Worm (Caenorhabditis elegans) whole organism, L3 larva: ENCODE results near the gene srg-16.

Source experiments
- R02D3.7 ChIP-seq: fragments of 150-350 bp; optimal IDR thresholded peaks from 2 replicates; lab custom pipeline; 2014; ENCODE audit warnings: missing biosample characterization, missing genetic modification characterization
- ZK546.5 ChIP-seq: sonication (generic microtip); optimal IDR thresholded peaks from 2 replicates; lab custom pipeline; 2017; ENCODE audit warnings: missing biosample characterization, missing genetic modification characterization
- aly-2 ChIP-seq: fragments of 150-350 bp; optimal IDR thresholded peaks from 2 replicates; lab custom pipeline; 2014; ENCODE audit warnings: missing biosample characterization, missing genetic modification characterization
- ama-1 ChIP-seq: fragments of 150-350 bp; optimal IDR thresholded peaks from 2 replicates; lab custom pipeline; 2018
- ceh-16 ChIP-seq: sonication (generic microtip); optimal IDR thresholded peaks from 2 replicates; lab custom pipeline; 2017; ENCODE audit warnings: missing biosample characterization, missing genetic modification characterization
- ceh-28 ChIP-seq: fragments of 150-350 bp; optimal IDR thresholded peaks from 2 replicates; lab custom pipeline; 2014; ENCODE audit warnings: missing biosample characterization, missing genetic modification reagents, missing genetic modification characterization
- ceh-82 ChIP-seq: fragments of 150-350 bp; optimal IDR thresholded peaks from 2 replicates; lab custom pipeline; 2014; ENCODE audit warnings: missing biosample characterization, missing genetic modification characterization
- ceh-9 ChIP-seq: sonication (generic microtip); optimal IDR thresholded peaks from 2 replicates; lab custom pipeline; 2018; ENCODE audit warnings: missing biosample characterization, missing genetic modification characterization
- daf-12 ChIP-seq: fragments of 150-350 bp; optimal IDR thresholded peaks from 2 replicates; lab custom pipeline; 2014; ENCODE audit warnings: missing biosample characterization, missing genetic modification reagents, missing genetic modification characterization
- egl-27 ChIP-seq: sonication (generic microtip); optimal IDR thresholded peaks from 4 replicates; lab custom pipeline; 2017; ENCODE audit warnings: missing biosample characterization, missing genetic modification reagents, missing genetic modification characterization
- egl-5 ChIP-seq: fragments of 150-350 bp; optimal IDR thresholded peaks from 2 replicates; lab custom pipeline; 2017; ENCODE audit warnings: missing biosample characterization, missing genetic modification reagents, missing genetic modification characterization, inconsistent platforms
- elt-1 ChIP-seq: fragments of 150-350 bp; optimal IDR thresholded peaks from 2 replicates; lab custom pipeline; 2014; ENCODE audit warnings: missing biosample characterization, missing genetic modification characterization
- elt-2 ChIP-seq: sonication (generic microtip); optimal IDR thresholded peaks from 2 replicates; lab custom pipeline; 2016; ENCODE audit warnings: missing genetic modification reagents, mild to moderate bottlenecking, missing genetic modification characterization, missing compliant biosample characterization
- elt-3 ChIP-seq, 3 experiments: fragments of 150-350 bp in 1 of 3; sonication (generic microtip) in 2 of 3; optimal IDR thresholded peaks; 2 replicates in 2 of 3; 4 replicates in 1 of 3; lab custom pipeline; 2014 to 2017; ENCODE audit warnings: missing biosample characterization in 3 of 3, missing genetic modification characterization in 3 of 3
- eor-1 ChIP-seq, 2 experiments: fragments of 150-350 bp; optimal IDR thresholded peaks; 2 replicates each; lab custom pipeline; 2014 to 2018; ENCODE audit warnings: missing biosample characterization in 2 of 2, missing genetic modification characterization in 2 of 2
- fkh-10 ChIP-seq: sonication (generic microtip); optimal IDR thresholded peaks from 2 replicates; lab custom pipeline; 2017; ENCODE audit warnings: missing biosample characterization, missing genetic modification reagents, missing genetic modification characterization
- fkh-2 ChIP-seq: fragments of 150-350 bp; optimal IDR thresholded peaks from 2 replicates; lab custom pipeline; 2014; ENCODE audit warnings: missing biosample characterization, missing genetic modification reagents, missing genetic modification characterization
- fos-1 ChIP-seq: fragments of 150-350 bp; optimal IDR thresholded peaks from 2 replicates; lab custom pipeline; 2014; ENCODE audit warnings: missing biosample characterization, missing genetic modification characterization
- hmg-11 ChIP-seq: sonication (generic microtip); optimal IDR thresholded peaks from 2 replicates; lab custom pipeline; 2016; ENCODE audit warnings: missing genetic modification characterization, missing compliant biosample characterization
- jun-1 ChIP-seq: fragments of 150-350 bp; optimal IDR thresholded peaks from 2 replicates; lab custom pipeline; 2014; ENCODE audit warnings: missing biosample characterization, missing genetic modification reagents, missing genetic modification characterization
- lin-15B ChIP-seq: fragments of 150-350 bp; optimal IDR thresholded peaks from 2 replicates; lab custom pipeline; 2014; ENCODE audit warnings: missing biosample characterization, missing genetic modification characterization
- lin-39 ChIP-seq: fragments of 150-350 bp; optimal IDR thresholded peaks from 2 replicates; lab custom pipeline; 2018; ENCODE audit warnings: missing biosample characterization, missing genetic modification reagents, missing genetic modification characterization
- lsy-12 ChIP-seq: sonication (generic microtip); optimal IDR thresholded peaks from 2 replicates; lab custom pipeline; 2016; ENCODE audit warnings: mild to moderate bottlenecking, missing genetic modification characterization, missing compliant biosample characterization
- mdl-1 ChIP-seq: fragments of 150-350 bp; optimal IDR thresholded peaks from 2 replicates; lab custom pipeline; 2014; ENCODE audit warnings: missing biosample characterization, missing genetic modification characterization
- mml-1 ChIP-seq: fragments of 150-350 bp; sonication (generic microtip); optimal IDR thresholded peaks from 3 replicates; lab custom pipeline; 2014; ENCODE audit warnings: missing biosample characterization, missing genetic modification characterization
- nfya-1 ChIP-seq: sonication (generic microtip); optimal IDR thresholded peaks from 2 replicates; lab custom pipeline; 2017; ENCODE audit warnings: missing genetic modification characterization, mild to moderate bottlenecking, missing compliant biosample characterization, antibody characterized with exemption, moderate library complexity; ENCODE audit not compliant: insufficient read depth
- nhr-11 ChIP-seq: fragments of 150-350 bp; optimal IDR thresholded peaks from 2 replicates; lab custom pipeline; 2014; ENCODE audit warnings: missing biosample characterization, missing genetic modification characterization
- nhr-12 ChIP-seq: fragments of 150-350 bp; optimal IDR thresholded peaks from 2 replicates; lab custom pipeline; 2014; ENCODE audit warnings: missing biosample characterization, missing genetic modification characterization
- nhr-23 ChIP-seq: fragments of 150-350 bp; optimal IDR thresholded peaks from 2 replicates; lab custom pipeline; 2014; ENCODE audit warnings: missing biosample characterization, missing genetic modification reagents, missing genetic modification characterization
- nhr-237 ChIP-seq: fragments of 150-350 bp; optimal IDR thresholded peaks from 2 replicates; lab custom pipeline; 2014; ENCODE audit warnings: missing biosample characterization, missing genetic modification characterization
- nhr-25 ChIP-seq: sonication (generic microtip); optimal IDR thresholded peaks from 2 replicates; lab custom pipeline; 2017; ENCODE audit warnings: missing biosample characterization, missing genetic modification characterization
- nhr-28 ChIP-seq: fragments of 150-350 bp; optimal IDR thresholded peaks from 2 replicates; lab custom pipeline; 2014; ENCODE audit warnings: missing biosample characterization, missing genetic modification characterization
- nhr-43 ChIP-seq: sonication (generic microtip); optimal IDR thresholded peaks from 2 replicates; lab custom pipeline; 2016; ENCODE audit warnings: mild to moderate bottlenecking, missing genetic modification characterization, missing compliant biosample characterization; ENCODE audit not compliant: poor library complexity, severe bottlenecking
- nhr-76 ChIP-seq: fragments of 150-350 bp; sonication (generic microtip); optimal IDR thresholded peaks from 5 replicates; lab custom pipeline; 2014; ENCODE audit warnings: missing biosample characterization, missing genetic modification characterization
- nhr-77 ChIP-seq: fragments of 150-350 bp; optimal IDR thresholded peaks from 2 replicates; lab custom pipeline; 2014; ENCODE audit warnings: missing biosample characterization, missing genetic modification characterization
- pha-4 ChIP-seq: fragments of 150-350 bp; optimal IDR thresholded peaks from 2 replicates; lab custom pipeline; 2014; ENCODE audit warnings: missing biosample characterization, missing genetic modification reagents, missing genetic modification characterization
- sea-2 ChIP-seq: fragments of 150-350 bp; sonication (generic microtip); optimal IDR thresholded peaks from 4 replicates; lab custom pipeline; 2014; ENCODE audit warnings: missing biosample characterization, missing genetic modification reagents, missing genetic modification characterization
- skn-1 ChIP-seq: fragments of 150-350 bp; optimal IDR thresholded peaks from 2 replicates; lab custom pipeline; 2014; ENCODE audit warnings: missing biosample characterization, missing genetic modification characterization
- snpc-4 ChIP-seq: fragments of 150-350 bp; optimal IDR thresholded peaks from 2 replicates; lab custom pipeline; 2014; ENCODE audit warnings: missing biosample characterization, missing genetic modification characterization
- unc-39 ChIP-seq: sonication (generic microtip); optimal IDR thresholded peaks from 4 replicates; lab custom pipeline; 2017; ENCODE audit warnings: missing biosample characterization, missing genetic modification characterization
- unc-62 ChIP-seq: fragments of 150-350 bp; sonication (generic microtip); optimal IDR thresholded peaks from 4 replicates; lab custom pipeline; 2014; ENCODE audit warnings: missing biosample characterization, missing genetic modification reagents, missing genetic modification characterization
- zag-1 ChIP-seq: fragments of 150-350 bp; optimal IDR thresholded peaks from 2 replicates; lab custom pipeline; 2014; ENCODE audit warnings: missing biosample characterization, missing genetic modification characterization
- ztf-11 ChIP-seq: fragments of 150-350 bp; optimal IDR thresholded peaks from 2 replicates; lab custom pipeline; 2014; ENCODE audit warnings: missing biosample characterization, missing genetic modification characterization

srg-16 gene

ce11 chrII:12452754-12453352 is 14.1 kb upstream of the srg-16 start, which contains the start of the genes sre-35 and sre-33:
sre-35 (minus strand) TSS chrII:12452854.
sre-33 (plus strand) TSS chrII:12453302.
- TF ChIP-seq fkh-2 (tag; lab: Kevin White, UChicago): no peak
- no peak for TF ChIP-seq lsy-12 (tag; lab: Kevin White, UChicago)
- TF ChIP-seq mdl-1 (tag; lab: Kevin White, UChicago): no peak
- no peak for TF ChIP-seq elt-1 (tag; lab: Kevin White, UChicago)
- TF ChIP-seq ceh-82 (tag; lab: Kevin White, UChicago): no peak
- no peak for TF ChIP-seq ceh-16 (tag; lab: Kevin White, UChicago)
- no peak for TF ChIP-seq nhr-43
- no peak for TF ChIP-seq daf-12 (tag; lab: Kevin White, UChicago)
- TF ChIP-seq ceh-9 (tag; lab: Kevin White, UChicago): no peak
- TF ChIP-seq nhr-237 (tag; lab: Kevin White, UChicago): no peak
- TF ChIP-seq fkh-10 (GFP tag; lab: Kevin White, UChicago): no peak
- no peak for TF ChIP-seq nhr-77 (tag; lab: Kevin White, UChicago)
- TF ChIP-seq ama-1 (lab: Kevin White, UChicago): no peak
- no peak for TF ChIP-seq mml-1 (tag; lab: Kevin White, UChicago)
- no peak for TF ChIP-seq nhr-28 (tag; lab: Kevin White, UChicago)
- no peak for TF ChIP-seq eor-1 (tag; optimal IDR thresholded peaks at IDR 0.05; lab: Kevin White, UChicago)
- TF ChIP-seq, all 47 proteins: peak for 0

ce11 chrII:12456633-12457032 is 10.3 kb upstream of the srg-16 start, which contains the start of gene sre-32:
sre-32 (minus strand) TSS chrII:12456733.
- TF ChIP-seq sea-2 (GFP tag; lab: Kevin White, UChicago): no peak

- TF ChIP-seq elt-3 (tag; optimal IDR thresholded peaks at IDR 0.05; lab: Kevin White, UChicago): no peak
- no peak for TF ChIP-seq egl-27 (tag; lab: Kevin White, UChicago)
- no peak for TF ChIP-seq jun-1 (tag; lab: Kevin White, UChicago)
- TF ChIP-seq nhr-11 (tag; lab: Kevin White, UChicago): no peak
- no peak for TF ChIP-seq unc-62 (GFP tag; lab: Kevin White, UChicago)
- no peak for TF ChIP-seq nhr-25 (tag; lab: Kevin White, UChicago)
- no peak for TF ChIP-seq egl-5
- no peak for TF ChIP-seq aly-2 (tag; lab: Kevin White, UChicago)
- TF ChIP-seq nhr-43: no peak
- TF ChIP-seq elt-2 (tag; lab: Kevin White, UChicago): no peak
- TF ChIP-seq elt-1 (tag; lab: Kevin White, UChicago): no peak
- no peak for TF ChIP-seq hmg-11 (tag; lab: Kevin White, UChicago)
- TF ChIP-seq ztf-11: no peak
- TF ChIP-seq fkh-10 (GFP tag; lab: Kevin White, UChicago): no peak
- no peak for TF ChIP-seq ama-1 (lab: Kevin White, UChicago)
Observed at ce11 chrII:12457275-12457674, 9.7 kb upstream of the srg-16 start, which contains the start of gene sre-38. sre-38 (plus strand) TSS chrII:12457575.

- TF ChIP-seq sea-2 (GFP tag; lab: Kevin White, UChicago): no peak
- TF ChIP-seq fos-1 (tag; lab: Kevin White, UChicago): no peak
- TF ChIP-seq nfya-1 (tag; lab: Kevin White, UChicago): peak; percentile 90
- peak; percentile 87 for TF ChIP-seq pha-4 (tag; lab: Kevin White, UChicago)
- TF ChIP-seq ama-1 (lab: Kevin White, UChicago): no peak
- no peak for TF ChIP-seq ZK546.5 (tag; lab: Kevin White, UChicago)
- TF ChIP-seq nhr-237 (tag; lab: Kevin White, UChicago): no peak
- no peak for TF ChIP-seq nhr-28 (tag; lab: Kevin White, UChicago)
- TF ChIP-seq mdl-1 (tag; lab: Kevin White, UChicago): no peak
- no peak for TF ChIP-seq ceh-9 (tag; lab: Kevin White, UChicago)
- TF ChIP-seq nhr-25 (tag; lab: Kevin White, UChicago): no peak
- no peak for TF ChIP-seq nhr-77 (tag; lab: Kevin White, UChicago)
- TF ChIP-seq aly-2 (tag; lab: Kevin White, UChicago): no peak
- TF ChIP-seq jun-1 (tag; lab: Kevin White, UChicago): peak; percentile 52
- peak; percentile 72 for TF ChIP-seq R02D3.7 (tag; lab: Kevin White, UChicago)
- no peak for TF ChIP-seq daf-12 (tag; lab: Kevin White, UChicago)
- TF ChIP-seq egl-5: peak; percentile 52
- no peak for TF ChIP-seq nhr-12 (tag; lab: Kevin White, UChicago)
- TF ChIP-seq lin-39: peak; percentile 49
- TF ChIP-seq fkh-10 (GFP tag; lab: Kevin White, UChicago): peak; percentile 33
- TF ChIP-seq ceh-16 (tag; lab: Kevin White, UChicago): no peak
- TF ChIP-seq zag-1 (tag; lab: Kevin White, UChicago): no peak
- no peak for TF ChIP-seq nhr-43
- TF ChIP-seq elt-3 (tag; optimal IDR thresholded peaks at IDR 0.05; lab: Kevin White, UChicago): no peak
- peak; percentile 22 for TF ChIP-seq hmg-11 (tag; lab: Kevin White, UChicago)
- TF ChIP-seq skn-1: peak; percentile 52
- TF ChIP-seq unc-39 (tag; lab: Kevin White, UChicago): no peak
- peak; percentile 92 for TF ChIP-seq lin-15B (tag; lab: Kevin White, UChicago)
- TF ChIP-seq nhr-23 (tag; lab: Kevin White, UChicago): peak; percentile 91
- peak; percentile 69 for TF ChIP-seq snpc-4 (tag; lab: Kevin White, UChicago)
- peak; percentile 52 for TF ChIP-seq ceh-28 (tag; lab: Kevin White, UChicago)
- TF ChIP-seq elt-1 (tag; lab: Kevin White, UChicago): no peak
- no peak for TF ChIP-seq nhr-11 (tag; lab: Kevin White, UChicago)
- no peak for TF ChIP-seq elt-2 (tag; lab: Kevin White, UChicago)
- TF ChIP-seq nhr-76 (tag; lab: Kevin White, UChicago): no peak
Observed at ce11 chrII:12459422-12459821, 7.5 kb upstream of the srg-16 start, which contains the start of gene tag-281. tag-281 (plus strand) TSS chrII:12459761.
